Fruit fly (Drosophila melanogaster) whole organism, embryonic: ENCODE data around the gene CG1640.

ENCODE experiments used
- ATbp ChIP-seq: fragments of 200-800 bp; sonication (Bioruptor generic); optimal IDR thresholded peaks from 2 replicates; lab custom pipeline; 2017; ENCODE audit warnings: missing biosample characterization, mild to moderate bottlenecking, missing genetic modification characterization, missing genetic modification reagents
- BEAF-32 ChIP-seq: fragments of 200-800 bp; sonication (Bioruptor generic); optimal IDR thresholded peaks from 3 replicates; lab custom pipeline; 2017; ENCODE audit warnings: missing biosample characterization, missing genetic modification characterization, mild to moderate bottlenecking, moderate library complexity, missing genetic modification reagents
- CG11093 ChIP-seq: fragments of 200-800 bp; sonication (Bioruptor generic); IDR thresholded peaks from 3 replicates; pipeline ENCODE4 v1.3.6; 2022; ENCODE audit warnings: missing biosample characterization, missing genetic modification characterization
- CG12659 ChIP-seq: fragments of 200-800 bp; sonication (Bioruptor generic); optimal IDR thresholded peaks from 3 replicates; lab custom pipeline; 2017; ENCODE audit warnings: mild to moderate bottlenecking, missing biosample characterization, missing genetic modification reagents, missing genetic modification characterization
- CG14710 ChIP-seq: fragments of 200-800 bp; sonication (Bioruptor generic); optimal IDR thresholded peaks from 3 replicates; lab custom pipeline; 2019; ENCODE audit warnings: missing biosample characterization, mild to moderate bottlenecking, missing genetic modification characterization, moderate library complexity
- CG14965 ChIP-seq: fragments of 200-800 bp; sonication (Bioruptor generic); optimal IDR thresholded peaks from 2 replicates; lab custom pipeline; 2016; ENCODE audit warnings: missing biosample characterization, missing genetic modification characterization, borderline replicate concordance
- CG1603 ChIP-seq: fragments of 200-800 bp; sonication (Bioruptor generic); optimal IDR thresholded peaks from 2 replicates; lab custom pipeline; 2019; ENCODE audit warnings: missing biosample characterization, mild to moderate bottlenecking, missing genetic modification characterization, moderate library complexity
- CG1647 ChIP-seq: fragments of 200-800 bp; sonication (Bioruptor generic); optimal IDR thresholded peaks from 3 replicates; lab custom pipeline; 2016; ENCODE audit warnings: missing biosample characterization, missing genetic modification characterization
- CG17612 ChIP-seq: fragments of 200-800 bp; sonication (Bioruptor generic); IDR thresholded peaks from 2 replicates; pipeline ENCODE4 v1.3.6; 2022; ENCODE audit warnings: missing biosample characterization, missing genetic modification characterization
- CG2120 ChIP-seq: fragments of 200-800 bp; sonication (Bioruptor generic); optimal IDR thresholded peaks from 3 replicates; lab custom pipeline; 2016; ENCODE audit warnings: missing biosample characterization, missing genetic modification characterization
- CG32767 ChIP-seq: fragments of 200-800 bp; sonication (Bioruptor generic); IDR thresholded peaks from 2 replicates; pipeline ENCODE4 v1.3.6; 2022; ENCODE audit warnings: missing biosample characterization, missing genetic modification characterization
- CG3281 ChIP-seq: fragments of 200-800 bp; sonication (Bioruptor generic); optimal IDR thresholded peaks from 3 replicates; lab custom pipeline; 2017; ENCODE audit warnings: missing biosample characterization, mild to moderate bottlenecking, missing genetic modification characterization
- CG34422 ChIP-seq: fragments of 200-800 bp; sonication (Bioruptor generic); IDR thresholded peaks from 3 replicates; pipeline ENCODE4 v1.3.6; 2022; ENCODE audit warnings: missing biosample characterization, missing genetic modification characterization
- CG7372 ChIP-seq: fragments of 200-800 bp; sonication (Bioruptor generic); IDR thresholded peaks from 2 replicates; pipeline ENCODE4 v1.3.6; 2022; ENCODE audit warnings: missing biosample characterization, missing genetic modification characterization
- CG7556 ChIP-seq: fragments of 200-800 bp; sonication (Bioruptor generic); optimal IDR thresholded peaks from 2 replicates; lab custom pipeline; 2017; ENCODE audit warnings: missing biosample characterization, mild to moderate bottlenecking, missing genetic modification characterization
- CG8089 ChIP-seq: fragments of 200-800 bp; sonication (Bioruptor generic); optimal IDR thresholded peaks from 3 replicates; lab custom pipeline; 2016; ENCODE audit warnings: missing biosample characterization, missing genetic modification characterization
- CG8290 ChIP-seq, 3 experiments: fragments of 200-800 bp; sonication (Bioruptor generic); optimal IDR thresholded peaks; 2 replicates each; lab custom pipeline; 2016 to 2019; ENCODE audit warnings: missing biosample characterization in 3 of 3, missing genetic modification characterization in 3 of 3, mild to moderate bottlenecking in 2 of 3, moderate library complexity in 1 of 3
- CoRest ChIP-seq: fragments of 200-800 bp; sonication (Bioruptor generic); optimal IDR thresholded peaks from 3 replicates; lab custom pipeline; 2018; ENCODE audit warnings: missing biosample characterization, mild to moderate bottlenecking, missing genetic modification characterization, moderate library complexity
- Ets65A ChIP-seq: fragments of 200-800 bp; sonication (Bioruptor generic); peaks from one replicate; lab custom pipeline; 2016; ENCODE audit warnings: missing biosample characterization, missing genetic modification characterization
- Gsc ChIP-seq: fragments of 200-800 bp; sonication (Bioruptor generic); IDR thresholded peaks from 2 replicates; pipeline ENCODE4 v1.3.6; 2022; ENCODE audit warnings: missing biosample characterization, missing genetic modification characterization
- HmgD ChIP-seq: fragments of 200-800 bp; sonication (Bioruptor generic); optimal IDR thresholded peaks from 3 replicates; lab custom pipeline; 2016; ENCODE audit warnings: missing biosample characterization, missing genetic modification characterization
- Hmr ChIP-seq: fragments of 200-800 bp; sonication (Bioruptor generic); optimal IDR thresholded peaks from 3 replicates; lab custom pipeline; 2017; ENCODE audit warnings: mild to moderate bottlenecking, missing biosample characterization, missing genetic modification reagents, missing genetic modification characterization
- Kr ChIP-seq: fragments of 200-800 bp; sonication (Bioruptor generic); optimal IDR thresholded peaks from 2 replicates; lab custom pipeline; 2017; ENCODE audit warnings: missing biosample characterization, mild to moderate bottlenecking, missing genetic modification characterization
- MESR4 ChIP-seq: fragments of 200-800 bp; sonication (Bioruptor generic); optimal IDR thresholded peaks from 2 replicates; lab custom pipeline; 2018; ENCODE audit warnings: missing biosample characterization, mild to moderate bottlenecking, missing genetic modification characterization, moderate library complexity
- Mes4 ChIP-seq: fragments of 200-800 bp; sonication (Bioruptor generic); optimal IDR thresholded peaks from 2 replicates; lab custom pipeline; 2016; ENCODE audit warnings: missing biosample characterization, missing genetic modification characterization
- Nf-YB ChIP-seq: fragments of 200-800 bp; sonication (Bioruptor generic); optimal IDR thresholded peaks from 3 replicates; lab custom pipeline; 2019; ENCODE audit warnings: missing biosample characterization, mild to moderate bottlenecking, missing genetic modification characterization, moderate library complexity
- Scr ChIP-seq: fragments of 200-800 bp; sonication (Bioruptor generic); IDR thresholded peaks from 2 replicates; pipeline ENCODE4 v1.3.6; 2022; ENCODE audit warnings: missing biosample characterization, missing genetic modification characterization; ENCODE audit not compliant: partially characterized antibody
- Taf1 ChIP-seq: fragments of 200-800 bp; sonication (Bioruptor generic); IDR thresholded peaks from 2 replicates; pipeline ENCODE4 v1.3.6; 2022; ENCODE audit warnings: missing biosample characterization, missing genetic modification characterization
- Trl ChIP-seq, 3 experiments: fragments of >200 bp in 2 of 3; fragments of 200-800 bp in 1 of 3; sonication (Bioruptor generic) in 1 of 3; optimal IDR thresholded peaks; 2 replicates in 1 of 3; 3 replicates in 2 of 3; lab custom pipeline; 2016 to 2017; ENCODE audit warnings: missing biosample characterization in 1 of 3, missing genetic modification characterization in 1 of 3
- ash1 ChIP-seq: fragments of 200-800 bp; sonication (Bioruptor generic); optimal IDR thresholded peaks from 2 replicates; lab custom pipeline; 2018; ENCODE audit warnings: missing biosample characterization, mild to moderate bottlenecking, missing genetic modification characterization
- bigmax ChIP-seq: fragments of 200-800 bp; sonication (Bioruptor generic); optimal IDR thresholded peaks from 2 replicates; lab custom pipeline; 2018; ENCODE audit warnings: missing biosample characterization, mild to moderate bottlenecking, missing genetic modification characterization
- cg ChIP-seq: fragments of 200-800 bp; sonication (Bioruptor generic); optimal IDR thresholded peaks from 3 replicates; lab custom pipeline; 2019; ENCODE audit warnings: missing biosample characterization, mild to moderate bottlenecking, missing genetic modification characterization, moderate library complexity
- dimm ChIP-seq: fragments of 200-800 bp; sonication (Bioruptor generic); IDR thresholded peaks from 2 replicates; pipeline ENCODE4 v1.3.6; 2022; ENCODE audit warnings: missing biosample characterization, missing genetic modification characterization
- dysf ChIP-seq: fragments of 200-800 bp; sonication (Bioruptor generic); IDR thresholded peaks from 3 replicates; pipeline ENCODE4 v1.3.6; 2022; ENCODE audit warnings: missing biosample characterization, missing genetic modification characterization
- esg ChIP-seq: fragments of 200-800 bp; sonication (Bioruptor generic); conservative IDR thresholded peaks from 2 replicates; pipeline ENCODE4 v1.3.6; 2022; ENCODE audit warnings: missing biosample characterization, missing genetic modification characterization
- fd3F ChIP-seq: fragments of 200-800 bp; sonication (Bioruptor generic); optimal IDR thresholded peaks from 2 replicates; lab custom pipeline; 2018; ENCODE audit warnings: missing biosample characterization, mild to moderate bottlenecking, missing genetic modification characterization, moderate library complexity
- gem ChIP-seq: fragments of 200-800 bp; sonication (Bioruptor generic); optimal IDR thresholded peaks from 2 replicates; lab custom pipeline; 2019; ENCODE audit warnings: missing biosample characterization, mild to moderate bottlenecking, missing genetic modification characterization, moderate library complexity
- inv ChIP-seq: fragments of 200-800 bp; sonication (Bioruptor generic); IDR thresholded peaks from 2 replicates; pipeline ENCODE4 v1.3.6; 2022; ENCODE audit warnings: missing biosample characterization, missing genetic modification characterization; ENCODE audit not compliant: partially characterized antibody
- nmo ChIP-seq: fragments of 200-800 bp; sonication (Bioruptor generic); optimal IDR thresholded peaks from 2 replicates; lab custom pipeline; 2018; ENCODE audit warnings: missing biosample characterization, mild to moderate bottlenecking, missing genetic modification characterization, moderate library complexity
- otp ChIP-seq: fragments of 200-800 bp; sonication (Bioruptor generic); IDR thresholded peaks from 3 replicates; pipeline ENCODE4, ENCODE4 v1.3.6; 2022; ENCODE audit warnings: missing biosample characterization, missing genetic modification characterization
- rib ChIP-seq: fragments of 200-800 bp; sonication (Bioruptor generic); IDR thresholded peaks from 2 replicates; pipeline ENCODE4 v1.3.6; 2022; ENCODE audit warnings: missing biosample characterization, missing genetic modification characterization
- sima ChIP-seq: fragments of 200-800 bp; sonication (Bioruptor generic); optimal IDR thresholded peaks from 2 replicates; lab custom pipeline; 2016; ENCODE audit warnings: missing biosample characterization, missing genetic modification characterization
- stwl ChIP-seq: fragments of 200-800 bp; sonication (Bioruptor generic); optimal IDR thresholded peaks from 3 replicates; lab custom pipeline; 2018; ENCODE audit warnings: missing biosample characterization, mild to moderate bottlenecking, missing genetic modification characterization, moderate library complexity
- ttk ChIP-seq: fragments of 200-800 bp; sonication (Bioruptor generic); IDR thresholded peaks from 2 replicates; pipeline ENCODE4 v2.1.2; 2022; ENCODE audit warnings: missing biosample characterization, missing genetic modification characterization
- twi ChIP-seq: fragments of 200-800 bp; optimal IDR thresholded peaks from 2 replicates; lab custom pipeline; 2019; ENCODE audit warnings: missing biosample characterization, mild to moderate bottlenecking, missing genetic modification characterization, moderate library complexity
- zfh1 ChIP-seq: fragments of 200-800 bp; sonication (Bioruptor generic); IDR thresholded peaks from 3 replicates; pipeline ENCODE4 v1.3.6; 2022; ENCODE audit warnings: missing biosample characterization, missing genetic modification characterization

CG1640 gene

DNA sequence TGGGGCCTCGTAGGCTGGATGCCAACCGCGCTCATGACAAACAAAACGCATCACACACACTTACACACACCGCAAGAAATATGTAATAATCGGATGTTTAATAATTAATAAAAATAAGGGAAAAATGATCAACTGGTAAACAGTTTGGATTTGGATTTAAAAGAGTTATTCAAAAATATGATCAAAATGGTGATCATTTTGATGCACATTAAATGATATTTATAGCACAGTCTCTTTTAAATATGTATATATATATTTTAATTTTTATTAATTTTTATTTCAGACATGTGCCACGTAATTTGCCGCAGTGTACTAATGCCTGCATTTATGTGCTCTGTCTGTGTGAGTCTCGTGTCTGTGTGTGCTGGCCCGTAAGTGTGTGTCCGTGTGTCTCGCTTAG, 25.1 kb upstream of the CG1640 start (continued):
- TF ChIP-seq bigmax (GFP tag; lab: Kevin White, UChicago) (no peak), HmgD (GFP tag; lab: Kevin White, UChicago) (no peak), rib (GFP tag; lab: Robert Waterston, UW) (no peak), fd3F (GFP tag; lab: Kevin White, UChicago) (no peak), CG8089 (no peak), dysf (GFP tag; lab: Robert Waterston, UW) (no peak), ATbp (GFP tag; lab: Kevin White, UChicago) (no peak), CG11093 (GFP tag; lab: Robert Waterston, UW) (no peak), CG34422 (GFP tag; lab: Robert Waterston, UW) (no peak), CG12659 (no peak), Ets65A (GFP tag; lab: Kevin White, UChicago) (no peak), CG1603 (tag; lab: Kevin White, UChicago) (no peak), CG3281 (GFP tag; lab: Kevin White, UChicago) (peak; percentile 3)

DNA sequence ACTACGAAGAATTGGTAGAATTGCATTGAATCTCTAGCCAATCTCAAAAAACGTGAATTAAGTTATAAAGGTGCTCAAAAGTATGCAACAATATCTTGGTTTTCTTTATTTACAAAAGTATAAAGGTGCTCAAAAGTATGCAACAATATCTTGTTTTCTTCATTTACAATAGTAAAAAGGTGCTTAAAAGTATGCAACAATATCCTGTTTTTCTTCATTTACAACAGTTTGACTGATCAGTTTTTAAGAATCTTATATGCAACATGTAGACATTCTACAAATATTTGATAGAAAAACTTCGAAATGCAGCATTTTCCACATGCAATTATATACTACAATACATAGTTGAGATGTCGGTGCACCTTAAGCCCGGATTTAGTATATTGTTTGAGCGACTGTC, 23.4 kb upstream of the CG1640 start:
- TF ChIP-seq CG8290 (GFP tag; optimal IDR thresholded peaks at IDR 0.05; lab: Kevin White, UChicago) (peak; percentile 76), CG8290 (tag; optimal IDR thresholded peaks at IDR 0.05; lab: Kevin White, UChicago) (peak in 1 of 2 experiments; percentile 94), sima (no peak), CG17612 (GFP tag; lab: Robert Waterston, UW) (peak; percentile 29; the same call in 1 of the 2 replicates)

DNA sequence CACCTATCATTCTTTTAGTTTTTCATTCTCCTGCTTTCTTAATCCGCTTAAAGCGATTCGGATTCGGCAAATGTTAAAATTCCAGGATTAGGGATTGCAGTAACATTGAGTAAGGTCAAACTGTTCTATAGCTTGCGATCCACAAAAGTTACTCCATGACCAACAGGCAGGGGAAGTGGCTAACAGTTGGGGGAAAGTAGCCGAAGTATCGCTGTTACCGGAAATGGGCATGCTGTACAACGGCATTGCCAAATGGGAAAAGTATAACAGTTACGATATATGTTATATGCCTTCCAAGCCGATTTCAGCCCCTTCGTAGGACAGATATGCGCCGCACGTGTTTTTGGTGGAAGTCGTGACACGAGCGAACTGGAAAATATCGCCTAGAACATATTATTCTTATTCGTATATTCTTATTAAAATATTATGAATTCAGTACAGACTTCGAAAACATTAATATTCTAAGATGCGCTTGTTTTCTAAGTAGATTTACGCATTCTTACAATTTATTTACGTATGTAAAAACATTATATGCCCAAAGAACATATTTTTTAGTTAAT, 12.1 kb upstream of the CG1640 start:
- TF ChIP-seq dimm (GFP tag; lab: Robert Waterston, UW) = no peak
- no peak for TF ChIP-seq CoRest
- peak; percentile 32; the same call in 1 of the 2 replicates for TF ChIP-seq inv
- no peak for TF ChIP-seq CG11093 (GFP tag; lab: Robert Waterston, UW)
- TF ChIP-seq Hmr (GFP tag; lab: Kevin White, UChicago) = no peak
- no peak for TF ChIP-seq Nf-YB
- TF ChIP-seq Taf1 = no peak
- no peak for TF ChIP-seq CG7556 (GFP tag; lab: Kevin White, UChicago)
- TF ChIP-seq ash1 = no peak
- TF ChIP-seq CG7372 = no peak
- no peak for TF ChIP-seq zfh1 (GFP tag; lab: Robert Waterston, UW)
- TF ChIP-seq CG32767 (GFP tag; lab: Robert Waterston, UW) = no peak
- TF ChIP-seq MESR4 (GFP tag; lab: Kevin White, UChicago) = no peak
- no peak for TF ChIP-seq Mes4
- no peak for TF ChIP-seq sima
- no peak for TF ChIP-seq CG2120 (GFP tag; lab: Kevin White, UChicago)
- TF ChIP-seq twi = no peak
- peak; percentile 71 for TF ChIP-seq Scr (GFP tag; lab: Robert Waterston, UW)
- no peak for TF ChIP-seq Gsc (GFP tag; lab: Robert Waterston, UW)
- no peak for TF ChIP-seq nmo (GFP tag; lab: Kevin White, UChicago)
- TF ChIP-seq CG14965 (GFP tag; lab: Kevin White, UChicago) = no peak
- TF ChIP-seq otp (GFP tag; lab: Robert Waterston, UW) = no peak
- TF ChIP-seq CG1647 (GFP tag; lab: Kevin White, UChicago) = no peak
- TF ChIP-seq ttk (GFP tag; lab: Robert Waterston, UW) = no peak
- TF ChIP-seq gem = no peak
- peak; percentile 18 for TF ChIP-seq stwl (tag; lab: Kevin White, UChicago)
- no peak for TF ChIP-seq HmgD (GFP tag; lab: Kevin White, UChicago)
- TF ChIP-seq cg = no peak
- no peak for TF ChIP-seq Kr
- no peak for TF ChIP-seq esg (GFP tag; lab: Robert Waterston, UW)
- TF ChIP-seq CG14710 (tag; lab: Kevin White, UChicago) = no peak
- no peak for TF ChIP-seq Trl (optimal IDR thresholded peaks at IDR 0.05; lab: Kevin White, UChicago)
- TF ChIP-seq Trl (GFP tag; optimal IDR thresholded peaks at IDR 0.05; lab: Kevin White, UChicago) = no peak
- peak; percentile 59 for TF ChIP-seq BEAF-32 (GFP tag; lab: Kevin White, UChicago)
